Worm (Caenorhabditis elegans) whole organism, L3 larva: ENCODE measurements around the gene M195.2.

Experiments
- R02D3.7 ChIP-seq: fragments of 150-350 bp; optimal IDR thresholded peaks from 2 replicates; lab custom pipeline; 2014; ENCODE audit warnings: missing biosample characterization, missing genetic modification characterization
- ama-1 ChIP-seq: fragments of 150-350 bp; optimal IDR thresholded peaks from 2 replicates; lab custom pipeline; 2018
- ceh-16 ChIP-seq: sonication (generic microtip); optimal IDR thresholded peaks from 2 replicates; lab custom pipeline; 2017; ENCODE audit warnings: missing biosample characterization, missing genetic modification characterization
- ceh-9 ChIP-seq: sonication (generic microtip); optimal IDR thresholded peaks from 2 replicates; lab custom pipeline; 2018; ENCODE audit warnings: missing biosample characterization, missing genetic modification characterization
- daf-12 ChIP-seq: fragments of 150-350 bp; optimal IDR thresholded peaks from 2 replicates; lab custom pipeline; 2014; ENCODE audit warnings: missing biosample characterization, missing genetic modification reagents, missing genetic modification characterization
- egl-5 ChIP-seq: fragments of 150-350 bp; optimal IDR thresholded peaks from 2 replicates; lab custom pipeline; 2017; ENCODE audit warnings: missing biosample characterization, missing genetic modification reagents, missing genetic modification characterization, inconsistent platforms
- elt-2 ChIP-seq: sonication (generic microtip); optimal IDR thresholded peaks from 2 replicates; lab custom pipeline; 2016; ENCODE audit warnings: missing genetic modification reagents, mild to moderate bottlenecking, missing genetic modification characterization, missing compliant biosample characterization
- eor-1 ChIP-seq, 2 experiments: fragments of 150-350 bp; optimal IDR thresholded peaks; 2 replicates each; lab custom pipeline; 2014 to 2018; ENCODE audit warnings: missing biosample characterization in 2 of 2, missing genetic modification characterization in 2 of 2
- fkh-10 ChIP-seq: sonication (generic microtip); optimal IDR thresholded peaks from 2 replicates; lab custom pipeline; 2017; ENCODE audit warnings: missing biosample characterization, missing genetic modification reagents, missing genetic modification characterization
- fkh-2 ChIP-seq: fragments of 150-350 bp; optimal IDR thresholded peaks from 2 replicates; lab custom pipeline; 2014; ENCODE audit warnings: missing biosample characterization, missing genetic modification reagents, missing genetic modification characterization
- fos-1 ChIP-seq: fragments of 150-350 bp; optimal IDR thresholded peaks from 2 replicates; lab custom pipeline; 2014; ENCODE audit warnings: missing biosample characterization, missing genetic modification characterization
- hmg-11 ChIP-seq: sonication (generic microtip); optimal IDR thresholded peaks from 2 replicates; lab custom pipeline; 2016; ENCODE audit warnings: missing genetic modification characterization, missing compliant biosample characterization
- jun-1 ChIP-seq: fragments of 150-350 bp; optimal IDR thresholded peaks from 2 replicates; lab custom pipeline; 2014; ENCODE audit warnings: missing biosample characterization, missing genetic modification reagents, missing genetic modification characterization
- lin-15B ChIP-seq: fragments of 150-350 bp; optimal IDR thresholded peaks from 2 replicates; lab custom pipeline; 2014; ENCODE audit warnings: missing biosample characterization, missing genetic modification characterization
- lin-39 ChIP-seq: fragments of 150-350 bp; optimal IDR thresholded peaks from 2 replicates; lab custom pipeline; 2018; ENCODE audit warnings: missing biosample characterization, missing genetic modification reagents, missing genetic modification characterization
- lsy-12 ChIP-seq: sonication (generic microtip); optimal IDR thresholded peaks from 2 replicates; lab custom pipeline; 2016; ENCODE audit warnings: mild to moderate bottlenecking, missing genetic modification characterization, missing compliant biosample characterization
- nfya-1 ChIP-seq: sonication (generic microtip); optimal IDR thresholded peaks from 2 replicates; lab custom pipeline; 2017; ENCODE audit warnings: missing genetic modification characterization, mild to moderate bottlenecking, missing compliant biosample characterization, antibody characterized with exemption, moderate library complexity; ENCODE audit not compliant: insufficient read depth
- nhr-23 ChIP-seq: fragments of 150-350 bp; optimal IDR thresholded peaks from 2 replicates; lab custom pipeline; 2014; ENCODE audit warnings: missing biosample characterization, missing genetic modification reagents, missing genetic modification characterization
- nhr-25 ChIP-seq: sonication (generic microtip); optimal IDR thresholded peaks from 2 replicates; lab custom pipeline; 2017; ENCODE audit warnings: missing biosample characterization, missing genetic modification characterization
- nhr-28 ChIP-seq: fragments of 150-350 bp; optimal IDR thresholded peaks from 2 replicates; lab custom pipeline; 2014; ENCODE audit warnings: missing biosample characterization, missing genetic modification characterization
- nhr-43 ChIP-seq: sonication (generic microtip); optimal IDR thresholded peaks from 2 replicates; lab custom pipeline; 2016; ENCODE audit warnings: mild to moderate bottlenecking, missing genetic modification characterization, missing compliant biosample characterization; ENCODE audit not compliant: poor library complexity, severe bottlenecking
- pha-4 ChIP-seq: fragments of 150-350 bp; optimal IDR thresholded peaks from 2 replicates; lab custom pipeline; 2014; ENCODE audit warnings: missing biosample characterization, missing genetic modification reagents, missing genetic modification characterization
- pqm-1 ChIP-seq: fragments of 150-350 bp; optimal IDR thresholded peaks from 2 replicates; lab custom pipeline; 2017; ENCODE audit warnings: missing biosample characterization, missing genetic modification characterization, inconsistent platforms
- skn-1 ChIP-seq: fragments of 150-350 bp; optimal IDR thresholded peaks from 2 replicates; lab custom pipeline; 2014; ENCODE audit warnings: missing biosample characterization, missing genetic modification characterization
- snpc-4 ChIP-seq: fragments of 150-350 bp; optimal IDR thresholded peaks from 2 replicates; lab custom pipeline; 2014; ENCODE audit warnings: missing biosample characterization, missing genetic modification characterization
- unc-39 ChIP-seq: sonication (generic microtip); optimal IDR thresholded peaks from 4 replicates; lab custom pipeline; 2017; ENCODE audit warnings: missing biosample characterization, missing genetic modification characterization
- unc-62 ChIP-seq: fragments of 150-350 bp; sonication (generic microtip); optimal IDR thresholded peaks from 4 replicates; lab custom pipeline; 2014; ENCODE audit warnings: missing biosample characterization, missing genetic modification reagents, missing genetic modification characterization
- ztf-4 ChIP-seq: fragments of 150-350 bp; optimal IDR thresholded peaks from 2 replicates; lab custom pipeline; 2014; ENCODE audit warnings: missing biosample characterization, missing genetic modification characterization

M195.2 gene

DNA sequence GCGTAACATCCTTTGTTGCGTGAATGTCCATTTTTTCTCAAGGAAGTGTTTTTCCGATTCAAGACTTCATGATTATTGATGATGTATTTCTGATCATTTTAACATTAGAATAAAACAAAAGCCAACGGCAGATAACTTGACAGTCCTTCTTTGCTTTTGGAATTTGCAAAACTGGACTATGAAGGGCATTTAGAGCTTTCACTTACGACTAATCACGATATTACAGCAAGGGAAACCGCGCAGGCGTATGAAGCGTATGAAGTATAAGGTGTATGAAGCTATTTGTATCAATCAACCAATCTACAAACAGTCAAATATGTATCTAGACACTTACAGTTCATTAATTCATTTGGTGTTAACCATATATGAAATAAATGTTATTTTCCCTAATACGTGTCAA lies 17.2 kb downstream of the M195.2 start:
- TF ChIP-seq nhr-25 (tag; lab: Kevin White, UChicago) (peak; percentile 21), ama-1 (lab: Kevin White, UChicago) (no peak)

DNA sequence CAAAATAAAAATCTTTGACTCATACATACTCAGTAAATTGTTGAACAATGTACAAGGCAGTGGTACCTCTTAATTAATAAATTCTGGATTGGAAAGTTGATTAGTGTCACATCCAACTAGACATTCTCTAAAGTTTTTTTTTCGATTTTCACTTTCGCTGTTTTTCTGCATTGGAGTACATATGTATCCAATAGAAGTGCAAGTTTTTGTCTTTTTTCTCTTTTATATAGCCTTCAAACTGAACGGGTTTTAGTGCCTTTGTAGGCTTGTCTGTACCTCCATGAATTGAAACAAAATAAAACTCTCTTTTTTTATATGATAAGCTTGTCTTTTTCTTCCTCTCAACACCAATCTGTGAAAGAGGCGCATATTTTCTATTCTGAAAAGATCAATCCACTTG lies 19.6 kb downstream of the M195.2 start:
- no peak for TF ChIP-seq daf-12
- TF ChIP-seq nhr-25 (tag; lab: Kevin White, UChicago) = peak; percentile 55

- TF ChIP-seq daf-12 = no peak
These were observed 20.6 kb downstream of the M195.2 start, which contains the start of gene F49E12.12 for ce11 chrII:8381197-8381596. Gene F49E12.12, plus strand, starts transcription at chrII:8381497.

DNA sequence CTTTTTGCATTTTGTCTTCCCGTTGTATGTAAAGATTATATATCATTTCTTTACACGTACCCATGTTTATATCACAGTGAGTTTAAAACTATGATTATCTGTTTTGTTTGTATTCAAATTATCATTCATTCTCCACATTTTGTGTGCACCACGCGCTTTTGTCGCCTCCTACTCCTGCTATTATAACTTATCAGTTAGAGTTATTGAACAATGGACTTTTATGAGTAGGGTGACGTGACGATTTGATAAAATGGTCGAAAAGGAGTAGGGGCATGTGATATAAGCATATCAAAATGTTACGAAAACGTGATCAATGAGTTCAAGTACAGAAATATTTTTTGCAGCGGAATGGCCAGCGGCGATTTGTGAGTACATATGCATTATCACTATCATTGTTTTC lies 22.3 kb downstream of the M195.2 start:
- peak; percentile 22 for TF ChIP-seq nfya-1 (tag; lab: Kevin White, UChicago)
- peak; percentile 95 for TF ChIP-seq jun-1
- no peak for TF ChIP-seq lin-15B (tag; lab: Kevin White, UChicago)
- no peak for TF ChIP-seq R02D3.7
- peak; percentile 99 for TF ChIP-seq elt-2 (tag; lab: Kevin White, UChicago)
- no peak for TF ChIP-seq fkh-10 (GFP tag; lab: Kevin White, UChicago)
- TF ChIP-seq lsy-12 (tag; lab: Kevin White, UChicago) = peak; percentile 38
- TF ChIP-seq ceh-9 (tag; lab: Kevin White, UChicago) = no peak
- TF ChIP-seq ceh-16 (tag; lab: Kevin White, UChicago) = no peak
- no peak for TF ChIP-seq eor-1 (tag; optimal IDR thresholded peaks at IDR 0.05; lab: Kevin White, UChicago)
- peak; percentile 80 for TF ChIP-seq pha-4 (tag; lab: Kevin White, UChicago)
- TF ChIP-seq pqm-1 (tag; lab: Kevin White, UChicago) = peak; percentile 100
- TF ChIP-seq nhr-23 (tag; lab: Kevin White, UChicago) = no peak
- TF ChIP-seq ztf-4 (tag; lab: Kevin White, UChicago) = no peak
- peak; percentile 1 for TF ChIP-seq skn-1 (tag; lab: Kevin White, UChicago)

ce11 chrII:8384344-8384743 lies 23.8 kb downstream of the M195.2 start:
- TF ChIP-seq pqm-1 (tag; lab: Kevin White, UChicago) (peak; percentile 77), R02D3.7 (no peak), lin-39 (tag; lab: Kevin White, UChicago) (no peak), eor-1 (tag; optimal IDR thresholded peaks at IDR 0.05; lab: Kevin White, UChicago) (no peak), fkh-10 (GFP tag; lab: Kevin White, UChicago) (no peak), daf-12 (no peak), skn-1 (tag; lab: Kevin White, UChicago) (peak; percentile 65), snpc-4 (tag; lab: Kevin White, UChicago) (no peak), jun-1 (peak; percentile 14), lsy-12 (tag; lab: Kevin White, UChicago) (peak; percentile 11), unc-39 (tag; lab: Kevin White, UChicago) (no peak), elt-2 (tag; lab: Kevin White, UChicago) (peak; percentile 77)

DNA sequence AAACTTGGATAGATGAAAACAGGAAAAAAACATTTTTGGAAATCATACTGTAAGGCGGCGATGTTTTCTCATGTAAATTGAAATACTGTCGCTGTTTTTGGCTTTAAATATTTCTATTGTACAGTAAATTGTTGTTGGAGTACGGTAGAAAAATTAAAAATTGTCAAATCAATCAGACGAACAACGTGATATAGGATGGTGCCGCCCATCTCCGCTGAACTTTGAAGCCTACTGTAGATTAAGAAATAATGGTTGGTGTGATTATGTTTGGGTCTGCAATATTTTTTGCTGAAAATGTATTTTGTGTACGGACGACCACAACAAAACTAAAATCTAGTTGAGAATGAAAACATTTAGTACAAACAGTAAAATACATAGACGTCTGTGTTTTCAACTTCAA lies 25.0 kb downstream of the M195.2 start:
- TF ChIP-seq ama-1 (lab: Kevin White, UChicago) (no peak), nfya-1 (tag; lab: Kevin White, UChicago) (peak; percentile 77), hmg-11 (tag; lab: Kevin White, UChicago) (no peak), elt-2 (tag; lab: Kevin White, UChicago) (peak; percentile 42)

DNA sequence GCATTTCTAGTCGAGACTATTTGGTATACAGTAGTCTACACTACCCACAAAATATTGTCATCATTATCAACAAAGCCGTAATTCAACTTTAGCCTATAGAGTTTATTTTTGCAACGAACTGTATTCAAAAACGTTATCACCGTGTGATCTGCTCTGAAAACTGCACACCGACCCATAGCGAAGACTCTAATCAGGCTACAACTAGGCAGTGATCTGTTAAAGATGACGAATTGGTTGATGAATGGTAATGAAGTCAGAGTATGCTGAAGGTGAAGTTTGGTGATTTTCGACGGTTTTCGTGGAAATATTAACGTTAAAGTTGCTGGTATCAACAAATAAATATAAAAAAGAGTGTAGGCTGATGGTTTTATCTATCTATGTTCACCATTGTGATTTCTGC lies 26.3 kb downstream of the M195.2 start:
- peak; percentile 89 for TF ChIP-seq pqm-1 (tag; lab: Kevin White, UChicago)
- TF ChIP-seq egl-5 (tag; lab: Kevin White, UChicago) = no peak
- TF ChIP-seq jun-1 = peak; percentile 28
- peak; percentile 83 for TF ChIP-seq elt-2 (tag; lab: Kevin White, UChicago)
- TF ChIP-seq snpc-4 (tag; lab: Kevin White, UChicago) = no peak
- TF ChIP-seq unc-62 (GFP tag; lab: Kevin White, UChicago) = no peak
- TF ChIP-seq, all 47 proteins: peak for 3

ce11 chrII:8388001-8388513 lies 27.5 kb downstream of the M195.2 start, which contains the start of gene drd-1:
Gene drd-1, plus strand, starts transcription at chrII:8388051.
- TF ChIP-seq ceh-16 (tag; lab: Kevin White, UChicago) (no peak), nhr-43 (tag; lab: Kevin White, UChicago) (no peak), nhr-28 (tag; lab: Kevin White, UChicago) (no peak), jun-1 (peak; percentile 27), pqm-1 (tag; lab: Kevin White, UChicago) (peak; percentile 97), skn-1 (tag; lab: Kevin White, UChicago) (no peak), elt-2 (tag; lab: Kevin White, UChicago) (peak; percentile 98), fos-1 (tag; lab: Kevin White, UChicago) (peak; percentile 56), fkh-2 (tag; lab: Kevin White, UChicago) (no peak)
